Fruit fly (Drosophila melanogaster) whole organism, embryonic: Measurements from ENCODE around the gene Rab3GAP1.

Experiments
- Abd-B ChIP-seq: fragments of 200-800 bp; sonication (Bioruptor generic); optimal IDR thresholded peaks from 2 replicates; lab custom pipeline; 2018; ENCODE audit warnings: missing biosample characterization, mild to moderate bottlenecking, missing genetic modification characterization, moderate library complexity
- Atf3 ChIP-seq: fragments of 200-800 bp; sonication (Bioruptor generic); optimal IDR thresholded peaks from 3 replicates; lab custom pipeline; 2016; ENCODE audit warnings: missing biosample characterization, missing genetic modification characterization
- CG10209 ChIP-seq: fragments of 200-800 bp; sonication (Bioruptor generic); optimal IDR thresholded peaks from 3 replicates; lab custom pipeline; 2017; ENCODE audit warnings: missing biosample characterization, mild to moderate bottlenecking, missing genetic modification characterization, missing genetic modification reagents
- CG11247 ChIP-seq: fragments of 200-800 bp; sonication (Bioruptor generic); IDR thresholded peaks from 2 replicates; pipeline ENCODE4 v1.3.6; 2022; ENCODE audit warnings: missing biosample characterization, missing genetic modification characterization
- CG13424 ChIP-seq: fragments of 200-800 bp; sonication (Bioruptor generic); optimal IDR thresholded peaks from 2 replicates; lab custom pipeline; 2019; ENCODE audit warnings: missing biosample characterization, mild to moderate bottlenecking, missing genetic modification characterization, moderate library complexity
- CG14441 ChIP-seq: fragments of 200-800 bp; sonication (Bioruptor generic); IDR thresholded peaks from 2 replicates; pipeline ENCODE4 v1.3.6; 2022; ENCODE audit warnings: missing biosample characterization, missing genetic modification characterization
- CG14667 ChIP-seq: fragments of 200-800 bp; sonication (Bioruptor generic); IDR thresholded peaks from 2 replicates; pipeline ENCODE4 v1.3.6; 2022; ENCODE audit warnings: missing biosample characterization, missing genetic modification characterization
- CG15479 ChIP-seq: fragments of 200-800 bp; sonication (Bioruptor generic); optimal IDR thresholded peaks from 3 replicates; lab custom pipeline; 2019; ENCODE audit warnings: missing biosample characterization, mild to moderate bottlenecking, missing genetic modification characterization, moderate library complexity
- CG17568 ChIP-seq: fragments of 200-800 bp; sonication (Bioruptor generic); optimal IDR thresholded peaks from 2 replicates; lab custom pipeline; 2018; ENCODE audit warnings: missing biosample characterization, mild to moderate bottlenecking, missing genetic modification characterization, moderate library complexity
- CG18011 ChIP-seq: fragments of 200-800 bp; sonication (Bioruptor generic); optimal IDR thresholded peaks from 2 replicates; lab custom pipeline; 2017; ENCODE audit warnings: missing biosample characterization, missing genetic modification characterization, mild to moderate bottlenecking, moderate library complexity, missing genotype
- CG32772 ChIP-seq: fragments of 200-800 bp; sonication (Bioruptor generic); IDR thresholded peaks from 2 replicates; pipeline ENCODE4 v1.3.6; 2022; ENCODE audit warnings: missing biosample characterization, missing genetic modification characterization
- CG3407 ChIP-seq: fragments of 200-800 bp; sonication (Bioruptor generic); optimal IDR thresholded peaks from 2 replicates; lab custom pipeline; 2018; ENCODE audit warnings: missing biosample characterization, mild to moderate bottlenecking, missing genetic modification characterization
- CG3838 ChIP-seq: fragments of 200-800 bp; sonication (Bioruptor generic); optimal IDR thresholded peaks from 3 replicates; lab custom pipeline; 2016; ENCODE audit warnings: missing biosample characterization, missing genetic modification characterization
- CG3995 ChIP-seq: fragments of 200-800 bp; sonication (Bioruptor generic); optimal IDR thresholded peaks from 3 replicates; lab custom pipeline; 2016; ENCODE audit warnings: missing biosample characterization, missing genetic modification characterization
- CG4328 ChIP-seq: fragments of 200-800 bp; sonication (Bioruptor generic); optimal IDR thresholded peaks from 3 replicates; lab custom pipeline; 2017; ENCODE audit warnings: missing biosample characterization, missing genetic modification reagents, missing genetic modification characterization
- CG6813 ChIP-seq: fragments of 200-800 bp; sonication (Bioruptor generic); optimal IDR thresholded peaks from 2 replicates; lab custom pipeline; 2017; ENCODE audit warnings: missing biosample characterization, missing genetic modification characterization, mild to moderate bottlenecking, moderate library complexity, missing genetic modification reagents
- CG8924 ChIP-seq: fragments of 200-800 bp; optimal IDR thresholded peaks from 3 replicates; lab custom pipeline; 2019; ENCODE audit warnings: missing biosample characterization, mild to moderate bottlenecking, missing genetic modification characterization, moderate library complexity
- CG9437 ChIP-seq: fragments of 200-800 bp; sonication (Bioruptor generic); optimal IDR thresholded peaks from 2 replicates; lab custom pipeline; 2018; ENCODE audit warnings: missing biosample characterization, mild to moderate bottlenecking, missing genetic modification characterization
- CkIIα-i1 ChIP-seq: fragments of 200-800 bp; sonication (Bioruptor generic); IDR thresholded peaks from 2 replicates; pipeline ENCODE4 v1.3.6; 2022; ENCODE audit warnings: missing biosample characterization, missing genetic modification characterization
- D19A ChIP-seq: fragments of 200-800 bp; optimal IDR thresholded peaks from 3 replicates; lab custom pipeline; 2019; ENCODE audit warnings: missing biosample characterization, mild to moderate bottlenecking, missing genetic modification characterization, moderate library complexity
- Hr3 ChIP-seq: fragments of 200-800 bp; sonication (Bioruptor generic); optimal IDR thresholded peaks from 3 replicates; lab custom pipeline; 2016; ENCODE audit warnings: missing biosample characterization, missing genetic modification characterization
- Hsf ChIP-seq: fragments of 200-800 bp; sonication (Bioruptor generic); optimal IDR thresholded peaks from 3 replicates; lab custom pipeline; 2016; ENCODE audit warnings: missing biosample characterization, missing genetic modification characterization
- Jarid2 ChIP-seq: fragments of 200-800 bp; sonication (Bioruptor generic); optimal IDR thresholded peaks from 3 replicates; lab custom pipeline; 2017; ENCODE audit warnings: mild to moderate bottlenecking, missing biosample characterization, missing genetic modification reagents, missing genetic modification characterization
- Mad ChIP-seq: fragments of 200-800 bp; sonication (Bioruptor generic); optimal IDR thresholded peaks from 2 replicates; lab custom pipeline; 2016; ENCODE audit warnings: missing biosample characterization, missing genetic modification characterization
- Meics ChIP-seq: fragments of 200-800 bp; sonication (Bioruptor generic); optimal IDR thresholded peaks from 2 replicates; lab custom pipeline; 2017; ENCODE audit warnings: missing biosample characterization, mild to moderate bottlenecking, missing genetic modification characterization
- NC2α ChIP-seq: fragments of 200-800 bp; sonication (Bioruptor generic); optimal IDR thresholded peaks from 2 replicates; lab custom pipeline; 2016; ENCODE audit warnings: missing biosample characterization, missing genetic modification characterization
- NfI ChIP-seq: fragments of 200-800 bp; sonication (Bioruptor generic); optimal IDR thresholded peaks from 3 replicates; lab custom pipeline; 2018; ENCODE audit warnings: missing biosample characterization, mild to moderate bottlenecking, missing genetic modification characterization, moderate library complexity
- Sox102F ChIP-seq: fragments of 200-800 bp; sonication (Bioruptor generic); optimal IDR thresholded peaks from 2 replicates; lab custom pipeline; 2018; ENCODE audit warnings: missing biosample characterization, mild to moderate bottlenecking, missing genetic modification characterization, moderate library complexity
- Taf1 ChIP-seq: fragments of 200-800 bp; sonication (Bioruptor generic); IDR thresholded peaks from 2 replicates; pipeline ENCODE4 v1.3.6; 2022; ENCODE audit warnings: missing biosample characterization, missing genetic modification characterization
- Vsx1 ChIP-seq: fragments of 200-800 bp; sonication (Bioruptor generic); optimal IDR thresholded peaks from 2 replicates; lab custom pipeline; 2017; ENCODE audit warnings: missing biosample characterization, mild to moderate bottlenecking, missing genetic modification characterization, missing genetic modification reagents
- Xrp1 ChIP-seq: fragments of 200-800 bp; sonication (Bioruptor generic); IDR thresholded peaks from 2 replicates; pipeline ENCODE4 v1.3.6; 2022; ENCODE audit warnings: missing biosample characterization, missing genetic modification characterization
- ase ChIP-seq: fragments of 200-800 bp; sonication (Bioruptor generic); IDR thresholded peaks from 3 replicates; pipeline ENCODE4 v1.3.6; 2022; ENCODE audit warnings: missing biosample characterization, missing genetic modification characterization
- ash1 ChIP-seq: fragments of 200-800 bp; sonication (Bioruptor generic); optimal IDR thresholded peaks from 2 replicates; lab custom pipeline; 2018; ENCODE audit warnings: missing biosample characterization, mild to moderate bottlenecking, missing genetic modification characterization
- bcd ChIP-seq: fragments of 200-800 bp; sonication (Bioruptor generic); optimal IDR thresholded peaks from 2 replicates; lab custom pipeline; 2017; ENCODE audit warnings: missing biosample characterization, mild to moderate bottlenecking, missing genetic modification characterization
- crp ChIP-seq, 2 experiments: fragments of 200-800 bp; sonication (Bioruptor generic); optimal IDR thresholded peaks; 2 replicates in 1 of 2; 3 replicates in 1 of 2; lab custom pipeline; 2017; ENCODE audit warnings: missing biosample characterization in 2 of 2, missing genetic modification characterization in 2 of 2, mild to moderate bottlenecking in 1 of 2, moderate library complexity in 1 of 2
- cwo ChIP-seq: fragments of 200-800 bp; sonication (Bioruptor generic); optimal IDR thresholded peaks from 3 replicates; lab custom pipeline; 2017; ENCODE audit warnings: missing biosample characterization, missing genetic modification characterization, mild to moderate bottlenecking, moderate library complexity, missing genetic modification reagents
- dysf ChIP-seq: fragments of 200-800 bp; sonication (Bioruptor generic); IDR thresholded peaks from 3 replicates; pipeline ENCODE4 v1.3.6; 2022; ENCODE audit warnings: missing biosample characterization, missing genetic modification characterization
- fd3F ChIP-seq: fragments of 200-800 bp; sonication (Bioruptor generic); optimal IDR thresholded peaks from 2 replicates; lab custom pipeline; 2018; ENCODE audit warnings: missing biosample characterization, mild to moderate bottlenecking, missing genetic modification characterization, moderate library complexity
- gem ChIP-seq: fragments of 200-800 bp; sonication (Bioruptor generic); optimal IDR thresholded peaks from 2 replicates; lab custom pipeline; 2019; ENCODE audit warnings: missing biosample characterization, mild to moderate bottlenecking, missing genetic modification characterization, moderate library complexity
- hkb ChIP-seq, 2 experiments: fragments of 200-800 bp in 1 of 2; fragments of >200 bp in 1 of 2; sonication (Bioruptor generic) in 1 of 2; IDR thresholded peaks in 1 of 2; optimal IDR thresholded peaks in 1 of 2; 2 replicates each; pipeline versions ENCODE4 v1.3.6 to Lab custom; 2017 to 2022; ENCODE audit warnings: missing biosample characterization in 1 of 2, missing genetic modification characterization in 1 of 2
- hth ChIP-seq: fragments of >200 bp; optimal IDR thresholded peaks from 2 replicates; lab custom pipeline; 2017; ENCODE audit warnings: inconsistent platforms
- ken ChIP-seq: fragments of 200-800 bp; sonication (Bioruptor generic); IDR thresholded peaks from 3 replicates; pipeline ENCODE4 v1.3.6; 2022; ENCODE audit warnings: missing biosample characterization, missing genetic modification characterization
- lmd ChIP-seq: fragments of 200-800 bp; sonication (Bioruptor generic); IDR thresholded peaks from 2 replicates; pipeline ENCODE4 v1.3.6; 2022; ENCODE audit warnings: missing biosample characterization, missing genetic modification characterization
- lola ChIP-seq, 3 experiments: fragments of >200 bp in 2 of 3; fragments of 200-800 bp in 1 of 3; sonication (Bioruptor generic) in 1 of 3; optimal IDR thresholded peaks; 2 replicates each; lab custom pipeline; 2017 to 2019; ENCODE audit warnings: missing biosample characterization in 3 of 3, missing genetic modification characterization in 3 of 3, mild to moderate bottlenecking in 1 of 3, moderate library complexity in 1 of 3
- sens ChIP-seq: fragments of 200-800 bp; sonication (Bioruptor generic); peaks from one replicate; lab custom pipeline; 2016; ENCODE audit warnings: missing biosample characterization, missing genetic modification characterization
- so ChIP-seq: fragments of 200-800 bp; sonication (Bioruptor generic); IDR thresholded peaks from 3 replicates; pipeline ENCODE4 v1.3.6; 2022; ENCODE audit warnings: missing biosample characterization, missing genetic modification characterization
- tgo ChIP-seq: fragments of 200-800 bp; sonication (Bioruptor generic); IDR thresholded peaks from 3 replicates; pipeline ENCODE4 v1.3.6; 2022; ENCODE audit warnings: missing biosample characterization, missing genetic modification characterization
- wdn ChIP-seq: fragments of 200-800 bp; sonication (Bioruptor generic); IDR thresholded peaks from 2 replicates; pipeline ENCODE4 v1.3.6; 2022; ENCODE audit warnings: missing biosample characterization, missing genetic modification characterization
- wor ChIP-seq: fragments of 200-800 bp; sonication (Bioruptor generic); IDR thresholded peaks from 2 replicates; pipeline ENCODE4 v1.3.6; 2022; ENCODE audit warnings: missing biosample characterization, missing genetic modification characterization
- zfh1 ChIP-seq: fragments of 200-800 bp; sonication (Bioruptor generic); IDR thresholded peaks from 3 replicates; pipeline ENCODE4 v1.3.6; 2022; ENCODE audit warnings: missing biosample characterization, missing genetic modification characterization

The Rab3GAP1 gene

dm6 chr2L:1615753-1616152 lies 4.8 kb upstream of the Rab3GAP1 start (continued):
- no peak for TF ChIP-seq Taf1 (GFP tag; lab: Robert Waterston, UW)
- peak; percentile 70 for TF ChIP-seq Meics (GFP tag; lab: Kevin White, UChicago)
- TF ChIP-seq lmd (GFP tag; lab: Robert Waterston, UW) = peak; percentile 74
- peak; percentile 23 for TF ChIP-seq CG9437 (GFP tag; lab: Kevin White, UChicago)
- TF ChIP-seq fd3F (GFP tag; lab: Kevin White, UChicago) = no peak
- TF ChIP-seq CG4328 (GFP tag; lab: Kevin White, UChicago) = no peak
- TF ChIP-seq CG10209 (GFP tag; lab: Kevin White, UChicago) = peak; percentile 50
- TF ChIP-seq so (GFP tag; lab: Robert Waterston, UW) = no peak
- TF ChIP-seq Atf3 (GFP tag; lab: Kevin White, UChicago) = peak; percentile 15
- TF ChIP-seq CG32772 (GFP tag; lab: Robert Waterston, UW) = peak; percentile 55; the same call in 1 of the 2 replicates
- peak; percentile 66 for TF ChIP-seq zfh1 (GFP tag; lab: Robert Waterston, UW)
- TF ChIP-seq CkIIα-i1 (GFP tag; lab: Robert Waterston, UW) = 0 out of 2 replicates have a peak, but pooled peaks have one; percentile 16
- peak; percentile 80 for TF ChIP-seq dysf (GFP tag; lab: Robert Waterston, UW)
- TF ChIP-seq CG6813 = peak; percentile 63
- peak; percentile 56 for TF ChIP-seq Hr3 (GFP tag; lab: Kevin White, UChicago)
- peak; percentile 42; the same call in 1 of the 2 replicates for TF ChIP-seq CG11247 (GFP tag; lab: Robert Waterston, UW)
- peak; percentile 43; the same call in 1 of the 3 replicates for TF ChIP-seq ken (GFP tag; lab: Robert Waterston, UW)
- peak; percentile 60 for TF ChIP-seq bcd
- TF ChIP-seq hth (lab: Kevin White, UChicago) = no peak
- TF ChIP-seq D19A (tag; lab: Kevin White, UChicago) = peak; percentile 66
- peak; percentile 59; the same call in 1 of the 2 replicates for TF ChIP-seq CG14441
- TF ChIP-seq Vsx1 (GFP tag; lab: Kevin White, UChicago) = no peak
- peak; percentile 73 for TF ChIP-seq Sox102F
- peak; percentile 63 for TF ChIP-seq CG13424 (tag; lab: Kevin White, UChicago)
- peak; percentile 39; the same call in 1 of the 3 replicates for TF ChIP-seq ase
- peak; percentile 37 for TF ChIP-seq NfI (GFP tag; lab: Kevin White, UChicago)
- peak; percentile 74 for TF ChIP-seq CG8924
- TF ChIP-seq cwo (GFP tag; lab: Kevin White, UChicago) = peak; percentile 71
- TF ChIP-seq hkb (optimal IDR thresholded peaks at IDR 0.05; lab: Kevin White, UChicago) = no peak
- TF ChIP-seq hkb (GFP tag; IDR thresholded peaks at IDR 0.05; lab: Robert Waterston, UW) = peak; percentile 77
- TF ChIP-seq Xrp1 (GFP tag; lab: Robert Waterston, UW) = peak; percentile 73
- peak; percentile 21 for TF ChIP-seq CG3838
- peak in 1 of 3 experiments; percentile 21 for TF ChIP-seq lola (GFP tag; optimal IDR thresholded peaks at IDR 0.05; lab: Kevin White, UChicago)
- peak; percentile 40 for TF ChIP-seq Hsf (GFP tag; lab: Kevin White, UChicago)
- TF ChIP-seq CG17568 = no peak
- TF ChIP-seq wdn = peak; percentile 35; the same call in 1 of the 2 replicates
- TF ChIP-seq Abd-B (GFP tag; lab: Kevin White, UChicago) = peak; percentile 20
- no peak for TF ChIP-seq CG3995 (GFP tag; lab: Kevin White, UChicago)
- peak; percentile 3 for TF ChIP-seq Jarid2 (GFP tag; lab: Kevin White, UChicago)
- TF ChIP-seq wor (GFP tag; lab: Robert Waterston, UW) = no peak; the same call in 1 of the 2 replicates
- peak; percentile 94 for TF ChIP-seq sens
- TF ChIP-seq crp (GFP tag; optimal IDR thresholded peaks at IDR 0.05; lab: Kevin White, UChicago) = no peak
- TF ChIP-seq CG15479 (GFP tag; lab: Kevin White, UChicago) = no peak
- no peak for TF ChIP-seq NC2α (GFP tag; lab: Kevin White, UChicago)
- TF ChIP-seq Mad (GFP tag; lab: Kevin White, UChicago) = peak; percentile 3
- peak; percentile 69 for TF ChIP-seq CG14667 (GFP tag; lab: Robert Waterston, UW)
- no peak for TF ChIP-seq CG18011 (GFP tag; lab: Kevin White, UChicago)
- no peak for TF ChIP-seq ash1 (GFP tag; lab: Kevin White, UChicago)
- TF ChIP-seq tgo = peak; percentile 65
- TF ChIP-seq CG3407 (GFP tag; lab: Kevin White, UChicago) = peak; percentile 45
- peak; percentile 74 for TF ChIP-seq gem
